Worm (Caenorhabditis elegans) whole organism, L4 larva: ENCODE results near the gene F21C10.11.

Experiments
- F49E8.2 ChIP-seq: sonication (generic microtip); optimal IDR thresholded peaks from 2 replicates; lab custom pipeline; 2016; ENCODE audit warnings: missing compliant biosample characterization, mild to moderate bottlenecking, missing genetic modification characterization, borderline replicate concordance
- Y105C5A.15 ChIP-seq: fragments of 200-800 bp; sonication (Bioruptor generic); IDR thresholded peaks from 2 replicates; pipeline ENCODE4 v1.3.6; 2022; ENCODE audit warnings: missing genetic modification characterization, missing compliant biosample characterization
- ZK546.5 ChIP-seq, 2 experiments: sonication (generic microtip); optimal IDR thresholded peaks; 2 replicates each; lab custom pipeline; 2017; ENCODE audit warnings: missing biosample characterization in 2 of 2, missing genetic modification characterization in 2 of 2
- nhr-10 ChIP-seq: fragments of 150-350 bp; optimal IDR thresholded peaks from 2 replicates; lab custom pipeline; 2014; ENCODE audit warnings: missing biosample characterization, missing genetic modification characterization

- TF ChIP-seq nhr-10 (tag; lab: Kevin White, UChicago) = no peak
- no peak for TF ChIP-seq F49E8.2
- TF ChIP-seq Y105C5A.15 (GFP tag; lab: Robert Waterston, UW) = no peak
- TF ChIP-seq ZK546.5 (tag; optimal IDR thresholded peaks at IDR 0.05; lab: Kevin White, UChicago) = no peak
These were observed 44.8 kb downstream of the F21C10.11 start, which contains the start of gene B0222.11 for ce11 chrV:9168089-9168488.
